Fruit fly (Drosophila melanogaster): ENCODE measurements around the gene Trs20.

Trs20 gene

dm6 chr3L:16164150-16165039 is 33.0 kb upstream of the Trs20 start, which contains the start of gene CG5151:
Gene CG5151 (minus strand): TSS chr3L:16164701.
- TF ChIP-seq sage (GFP tag; optimal IDR thresholded peaks at IDR 0.05) (peak; percentile 68), rgr (GFP tag; optimal IDR thresholded peaks at IDR 0.05) (peak; percentile 28), Mio (GFP tag; optimal IDR thresholded peaks at IDR 0.05) (no peak), psq (GFP tag; optimal IDR thresholded peaks at IDR 0.05) (peak; percentile 26), br (GFP tag; optimal IDR thresholded peaks at IDR 0.05) (peak; percentile 28), Hnf4 (GFP tag; optimal IDR thresholded peaks at IDR 0.05) (no peak), fru (GFP tag; optimal IDR thresholded peaks at IDR 0.05) (peak; percentile 14), woc (GFP tag; optimal IDR thresholded peaks at IDR 0.05) (peak; percentile 2), CG32264 (GFP tag; optimal IDR thresholded peaks at IDR 0.05) (no peak), Hr83 (GFP tag; optimal IDR thresholded peaks at IDR 0.05; ENCODE audit: poor library complexity, severe bottlenecking) (peak; percentile 45), brk (GFP tag; optimal IDR thresholded peaks at IDR 0.05) (peak; percentile 23), HLH106 (tag; optimal IDR thresholded peaks at IDR 0.05) (peak; percentile 8), Vsx2 (GFP tag; optimal IDR thresholded peaks at IDR 0.05; ENCODE audit: partially characterized antibody) (peak; percentile 86), foxo (GFP tag; optimal IDR thresholded peaks at IDR 0.05) (peak in 1 of 2 experiments; percentile 38), Abd-B (GFP tag; optimal IDR thresholded peaks at IDR 0.05) (no peak), dmrt93B (GFP tag; optimal IDR thresholded peaks at IDR 0.05) (no peak), dl (GFP tag; optimal IDR thresholded peaks at IDR 0.05; ENCODE audit: insufficient read depth in 1 of 2, partially characterized antibody in 2 of 2) (peak; percentile 73 to 82), OdsH (GFP tag; optimal IDR thresholded peaks at IDR 0.05) (no peak), tai (GFP tag; optimal IDR thresholded peaks at IDR 0.05) (no peak), sv (GFP tag; optimal IDR thresholded peaks at IDR 0.05) (no peak), Hr78 (GFP tag; optimal IDR thresholded peaks at IDR 0.05) (no peak), CrebA (GFP tag; optimal IDR thresholded peaks at IDR 0.05; ENCODE audit: borderline replicate concordance) (peak; percentile 56), Dif (GFP tag; optimal IDR thresholded peaks at IDR 0.05; ENCODE audit: partially characterized antibody) (peak; percentile 88), h (GFP tag; optimal IDR thresholded peaks at IDR 0.05) (peak; percentile 56), Rel (GFP tag; optimal IDR thresholded peaks at IDR 0.05) (no peak), Rel (tag; optimal IDR thresholded peaks at IDR 0.05) (peak; percentile 68), jim (GFP tag; optimal IDR thresholded peaks at IDR 0.05) (no peak), ey (GFP tag; optimal IDR thresholded peaks at IDR 0.05) (no peak), lola (GFP tag; optimal IDR thresholded peaks at IDR 0.05) (no peak), Sp1 (GFP tag; optimal IDR thresholded peaks at IDR 0.05) (peak; percentile 65), Jra (GFP tag; optimal IDR thresholded peaks at IDR 0.05) (no peak), Dfd (GFP tag; optimal IDR thresholded peaks at IDR 0.05) (no peak), pan (optimal IDR thresholded peaks at IDR 0.05) (no peak), CG9705 (GFP tag; optimal IDR thresholded peaks at IDR 0.05) (no peak), Myc (optimal IDR thresholded peaks at IDR 0.05) (no peak), GATAd (GFP tag; optimal IDR thresholded peaks at IDR 0.05) (no peak), dsf (GFP tag; optimal IDR thresholded peaks at IDR 0.05; ENCODE audit: borderline replicate concordance) (no peak), N (GFP tag; optimal IDR thresholded peaks at IDR 0.05) (no peak), usp (GFP tag; optimal IDR thresholded peaks at IDR 0.05) (no peak)

dm6 chr3L:16161847-16162556 is 30.6 kb upstream of the Trs20 start:
- TF ChIP-seq N (GFP tag; optimal IDR thresholded peaks at IDR 0.05) (no peak), h (GFP tag; optimal IDR thresholded peaks at IDR 0.05) (peak; percentile 13), Vsx2 (GFP tag; optimal IDR thresholded peaks at IDR 0.05; ENCODE audit: partially characterized antibody) (no peak), GATAd (GFP tag; optimal IDR thresholded peaks at IDR 0.05) (no peak), Dif (GFP tag; optimal IDR thresholded peaks at IDR 0.05; ENCODE audit: partially characterized antibody) (no peak), sage (GFP tag; optimal IDR thresholded peaks at IDR 0.05) (no peak), woc (GFP tag; optimal IDR thresholded peaks at IDR 0.05) (no peak), usp (GFP tag; optimal IDR thresholded peaks at IDR 0.05) (no peak), rgr (GFP tag; optimal IDR thresholded peaks at IDR 0.05) (no peak), Rel (GFP tag; optimal IDR thresholded peaks at IDR 0.05) (no peak), Rel (tag; optimal IDR thresholded peaks at IDR 0.05) (no peak), pan (optimal IDR thresholded peaks at IDR 0.05) (no peak), Myc (optimal IDR thresholded peaks at IDR 0.05) (no peak), Sp1 (GFP tag; optimal IDR thresholded peaks at IDR 0.05) (no peak), lola (GFP tag; optimal IDR thresholded peaks at IDR 0.05) (no peak), Dfd (GFP tag; optimal IDR thresholded peaks at IDR 0.05) (no peak), Mio (GFP tag; optimal IDR thresholded peaks at IDR 0.05) (no peak), foxo (GFP tag; optimal IDR thresholded peaks at IDR 0.05) (peak in 1 of 2 experiments; percentile 47), psq (GFP tag; optimal IDR thresholded peaks at IDR 0.05) (no peak), OdsH (GFP tag; optimal IDR thresholded peaks at IDR 0.05) (no peak), CrebA (GFP tag; optimal IDR thresholded peaks at IDR 0.05; ENCODE audit: borderline replicate concordance) (no peak), dsf (GFP tag; optimal IDR thresholded peaks at IDR 0.05; ENCODE audit: borderline replicate concordance) (no peak), Abd-B (GFP tag; optimal IDR thresholded peaks at IDR 0.05) (no peak), dl (GFP tag; optimal IDR thresholded peaks at IDR 0.05; ENCODE audit: insufficient read depth in 1 of 2, partially characterized antibody in 2 of 2) (no peak), Hr78 (GFP tag; optimal IDR thresholded peaks at IDR 0.05) (no peak), Jra (GFP tag; optimal IDR thresholded peaks at IDR 0.05) (no peak), dmrt93B (GFP tag; optimal IDR thresholded peaks at IDR 0.05) (no peak), tai (GFP tag; optimal IDR thresholded peaks at IDR 0.05) (peak; percentile 8), HLH106 (tag; optimal IDR thresholded peaks at IDR 0.05) (peak; percentile 22), Hr83 (GFP tag; optimal IDR thresholded peaks at IDR 0.05; ENCODE audit: poor library complexity, severe bottlenecking) (no peak), br (GFP tag; optimal IDR thresholded peaks at IDR 0.05) (no peak), CG32264 (GFP tag; optimal IDR thresholded peaks at IDR 0.05) (no peak), sv (GFP tag; optimal IDR thresholded peaks at IDR 0.05) (no peak), CG9705 (GFP tag; optimal IDR thresholded peaks at IDR 0.05) (no peak), brk (GFP tag; optimal IDR thresholded peaks at IDR 0.05) (no peak), fru (GFP tag; optimal IDR thresholded peaks at IDR 0.05) (peak; percentile 33), jim (GFP tag; optimal IDR thresholded peaks at IDR 0.05) (no peak), Hnf4 (GFP tag; optimal IDR thresholded peaks at IDR 0.05) (peak; percentile 23)

Data from whole organism, wandering third instar larva.